Worm (Caenorhabditis elegans) whole organism, late embryonic: ENCODE measurements around the gene cyp-33C5.

Experiments
- C38D4.7 ChIP-seq: fragments of 200-800 bp; sonication (Bioruptor generic); optimal IDR thresholded peaks from 2 replicates; lab custom pipeline; 2018; ENCODE audit warnings: mild to moderate bottlenecking, missing genetic modification characterization, moderate library complexity, missing compliant biosample characterization
- K02D7.2 ChIP-seq: sonication (generic microtip); optimal IDR thresholded peaks from 2 replicates; lab custom pipeline; 2017; ENCODE audit warnings: mild to moderate bottlenecking, missing genetic modification characterization, missing compliant biosample characterization
- K09A11.1 ChIP-seq: sonication (generic microtip); optimal IDR thresholded peaks from 2 replicates; lab custom pipeline; 2017; ENCODE audit warnings: antibody characterized with exemption, mild to moderate bottlenecking, missing genetic modification characterization, missing compliant biosample characterization; ENCODE audit not compliant: insufficient read depth
- T23F11.4 ChIP-seq: fragments of 200-800 bp; sonication (Bioruptor generic); optimal IDR thresholded peaks from 2 replicates; lab custom pipeline; 2018; ENCODE audit warnings: mild to moderate bottlenecking, missing genetic modification characterization, missing compliant biosample characterization
- ama-1 ChIP-seq: fragments of 150-350 bp; optimal IDR thresholded peaks from 2 replicates; lab custom pipeline; 2014
- ceh-19 ChIP-seq: fragments of 200-800 bp; sonication (Bioruptor generic); optimal IDR thresholded peaks from 2 replicates; lab custom pipeline; 2018; ENCODE audit warnings: mild to moderate bottlenecking, missing genetic modification characterization, missing compliant biosample characterization
- ceh-24 ChIP-seq: sonication (generic microtip); optimal IDR thresholded peaks from 2 replicates; lab custom pipeline; 2016; ENCODE audit warnings: mild to moderate bottlenecking, missing genetic modification characterization, missing compliant biosample characterization
- ceh-34 ChIP-seq: sonication (generic microtip); optimal IDR thresholded peaks from 2 replicates; lab custom pipeline; 2016; ENCODE audit warnings: mild to moderate bottlenecking, missing genetic modification characterization, missing compliant biosample characterization
- ceh-48 ChIP-seq: sonication (generic microtip); optimal IDR thresholded peaks from 2 replicates; lab custom pipeline; 2016; ENCODE audit warnings: missing genetic modification characterization, inconsistent platforms, missing compliant biosample characterization
- che-1 ChIP-seq: sonication (generic microtip); optimal IDR thresholded peaks from 2 replicates; lab custom pipeline; 2016; ENCODE audit warnings: mild to moderate bottlenecking, missing genetic modification characterization, missing compliant biosample characterization
- dmd-4 ChIP-seq: sonication (generic microtip); optimal IDR thresholded peaks from 2 replicates; lab custom pipeline; 2016; ENCODE audit warnings: borderline replicate concordance, missing genetic modification characterization, missing compliant biosample characterization
- elt-2 ChIP-seq: sonication (generic microtip); optimal IDR thresholded peaks from 2 replicates; lab custom pipeline; 2016; ENCODE audit warnings: missing genetic modification reagents, missing genetic modification characterization, missing compliant biosample characterization
- ets-4 ChIP-seq: sonication (generic microtip); optimal IDR thresholded peaks from 2 replicates; lab custom pipeline; 2016; ENCODE audit warnings: missing genetic modification characterization, missing compliant biosample characterization
- eyg-1 ChIP-seq: sonication (generic microtip); optimal IDR thresholded peaks from 2 replicates; lab custom pipeline; 2016; ENCODE audit warnings: missing genotype, missing genetic modification characterization, missing compliant biosample characterization
- fkh-10 ChIP-seq: fragments of 150-350 bp; optimal IDR thresholded peaks from 2 replicates; lab custom pipeline; 2014; ENCODE audit warnings: missing biosample characterization, missing genetic modification reagents, missing genetic modification characterization
- fkh-6 ChIP-seq: sonication (generic microtip); optimal IDR thresholded peaks from 2 replicates; lab custom pipeline; 2016; ENCODE audit warnings: missing genetic modification characterization, missing compliant biosample characterization
- gmeb-2 ChIP-seq: sonication (generic microtip); optimal IDR thresholded peaks from 2 replicates; lab custom pipeline; 2016; ENCODE audit warnings: missing genetic modification characterization, inconsistent platforms, missing compliant biosample characterization
- hlh-13 ChIP-seq: fragments of 200-800 bp; sonication (Bioruptor generic); optimal IDR thresholded peaks from 2 replicates; lab custom pipeline; 2018; ENCODE audit warnings: mild to moderate bottlenecking, missing genetic modification characterization, missing compliant biosample characterization
- hlh-30 ChIP-seq: sonication (generic microtip); optimal IDR thresholded peaks from 2 replicates; lab custom pipeline; 2017; ENCODE audit warnings: antibody characterized with exemption, missing genetic modification characterization, missing compliant biosample characterization; ENCODE audit not compliant: insufficient read depth
- lim-6 ChIP-seq: sonication (generic microtip); optimal IDR thresholded peaks from 2 replicates; lab custom pipeline; 2016; ENCODE audit warnings: missing genetic modification characterization, missing compliant biosample characterization
- lin-11 ChIP-seq: fragments of 200-800 bp; sonication (Bioruptor generic); optimal IDR thresholded peaks from 2 replicates; lab custom pipeline; 2018; ENCODE audit warnings: mild to moderate bottlenecking, missing genetic modification characterization, missing compliant biosample characterization
- madf-2 ChIP-seq: sonication (generic microtip); optimal IDR thresholded peaks from 2 replicates; lab custom pipeline; 2017; ENCODE audit warnings: missing genetic modification characterization, missing compliant biosample characterization
- mec-3 ChIP-seq: sonication (generic microtip); optimal IDR thresholded peaks from 2 replicates; lab custom pipeline; 2016; ENCODE audit warnings: borderline replicate concordance, missing genetic modification characterization, missing compliant biosample characterization
- nfya-1 ChIP-seq: sonication (generic microtip); optimal IDR thresholded peaks from 2 replicates; lab custom pipeline; 2017; ENCODE audit warnings: missing genetic modification characterization, mild to moderate bottlenecking, missing compliant biosample characterization, antibody characterized with exemption, moderate library complexity
- nhr-232 ChIP-seq: sonication (generic microtip); optimal IDR thresholded peaks from 2 replicates; lab custom pipeline; 2016; ENCODE audit warnings: missing genetic modification characterization, missing compliant biosample characterization
- pat-9 ChIP-seq: fragments of 200-800 bp; sonication (Bioruptor generic); optimal IDR thresholded peaks from 2 replicates; lab custom pipeline; 2018; ENCODE audit warnings: mild to moderate bottlenecking, missing genetic modification characterization, moderate library complexity, missing compliant biosample characterization
- pax-1 ChIP-seq: fragments of 150-350 bp; optimal IDR thresholded peaks from 2 replicates; lab custom pipeline; 2014; ENCODE audit warnings: missing biosample characterization, missing genetic modification characterization
- pha-2 ChIP-seq: sonication (generic microtip); optimal IDR thresholded peaks from 2 replicates; lab custom pipeline; 2017; ENCODE audit warnings: mild to moderate bottlenecking, missing genetic modification characterization, missing compliant biosample characterization
- pha-4 ChIP-seq: fragments of 150-350 bp; optimal IDR thresholded peaks from 2 replicates; lab custom pipeline; 2018; ENCODE audit warnings: missing biosample characterization, missing genetic modification reagents, missing genetic modification characterization
- pqm-1 ChIP-seq: sonication (generic microtip); optimal IDR thresholded peaks from 2 replicates; lab custom pipeline; 2016; ENCODE audit warnings: missing genetic modification characterization, missing compliant biosample characterization
- pros-1 ChIP-seq: fragments of 150-350 bp; optimal IDR thresholded peaks from 2 replicates; lab custom pipeline; 2014; ENCODE audit warnings: missing biosample characterization, missing genetic modification reagents, missing genetic modification characterization
- rnt-1 ChIP-seq: sonication (generic microtip); optimal IDR thresholded peaks from 2 replicates; lab custom pipeline; 2016; ENCODE audit warnings: missing genetic modification characterization, missing compliant biosample characterization
- tbx-7 ChIP-seq: sonication (generic microtip); optimal IDR thresholded peaks from 2 replicates; lab custom pipeline; 2016; ENCODE audit warnings: missing genotype, missing genetic modification characterization, missing compliant biosample characterization
- ttx-3 ChIP-seq: sonication (generic microtip); optimal IDR thresholded peaks from 2 replicates; lab custom pipeline; 2016; ENCODE audit warnings: missing genetic modification reagents, missing genetic modification characterization, missing compliant biosample characterization
- unc-42 ChIP-seq: sonication (generic microtip); optimal IDR thresholded peaks from 2 replicates; lab custom pipeline; 2016; ENCODE audit warnings: missing genotype, missing genetic modification characterization, missing compliant biosample characterization
- unc-55 ChIP-seq: sonication (generic microtip); optimal IDR thresholded peaks from 2 replicates; lab custom pipeline; 2017; ENCODE audit warnings: missing biosample characterization, missing genetic modification reagents, missing genetic modification characterization
- unc-86 ChIP-seq: sonication (generic microtip); optimal IDR thresholded peaks from 2 replicates; lab custom pipeline; 2016; ENCODE audit warnings: missing genetic modification characterization, missing compliant biosample characterization

cyp-33C5 gene

DNA sequence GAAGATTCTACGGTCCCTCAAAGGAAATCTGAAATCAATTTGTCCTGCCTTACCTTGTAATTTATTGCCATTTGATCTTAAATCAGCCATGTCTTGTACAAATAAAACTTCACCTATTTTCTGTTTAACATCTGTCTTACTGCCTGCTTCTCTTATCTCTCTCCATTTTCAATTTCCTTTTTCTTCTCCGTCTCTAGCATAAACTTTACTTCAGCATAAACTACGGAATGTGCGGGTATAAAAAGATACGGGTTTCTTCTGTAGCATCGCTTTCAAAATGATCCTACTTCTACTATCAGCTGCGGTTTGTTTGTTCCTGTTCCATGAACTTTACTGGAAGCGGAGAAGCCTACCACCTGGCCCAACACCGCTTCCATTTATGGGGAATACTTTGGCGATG lies at the start of gene cyp-33C5:
Gene cyp-33C5, plus strand, starts transcription at position 254 of the 400 bp plus-strand sequence.
- no peak for TF ChIP-seq unc-55 (GFP tag; lab: Kevin White, UChicago)
- TF ChIP-seq lin-11 (tag; lab: Kevin White, UChicago): no peak
- TF ChIP-seq hlh-30 (tag; lab: Kevin White, UChicago): no peak
- TF ChIP-seq ceh-24 (tag; lab: Kevin White, UChicago): no peak

DNA sequence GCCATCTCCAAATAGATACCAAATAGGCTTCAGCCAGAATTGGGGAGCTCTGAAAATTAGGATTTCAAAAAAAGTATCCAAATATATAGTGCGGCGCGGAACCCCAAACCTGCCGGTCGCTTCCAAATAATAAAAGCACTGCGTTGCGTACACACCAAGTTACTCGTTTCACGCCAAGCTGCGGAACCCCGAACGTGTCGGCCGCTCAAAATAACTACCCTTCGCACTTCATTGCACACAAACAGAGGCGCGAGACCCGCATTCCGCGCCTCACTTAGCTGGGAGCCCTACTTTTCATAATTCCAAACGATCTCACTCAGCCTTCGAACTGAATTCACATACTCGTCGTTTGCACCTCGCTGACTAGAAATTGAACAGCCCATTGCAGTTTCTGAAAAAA lies 45.2 kb upstream of the cyp-33C5 start:
- TF ChIP-seq pha-2 (tag; lab: Kevin White, UChicago): no peak
- no peak for TF ChIP-seq madf-2 (tag; lab: Kevin White, UChicago)
- no peak for TF ChIP-seq ceh-24 (tag; lab: Kevin White, UChicago)
- TF ChIP-seq C38D4.7 (GFP tag; lab: Kevin White, UChicago): no peak
- TF ChIP-seq nhr-232 (tag; lab: Kevin White, UChicago): no peak
- TF ChIP-seq hlh-13: no peak
- TF ChIP-seq pha-4: no peak
- TF ChIP-seq ceh-34 (tag; lab: Kevin White, UChicago): no peak
- no peak for TF ChIP-seq unc-42 (tag; lab: Kevin White, UChicago)
- TF ChIP-seq mec-3 (tag; lab: Kevin White, UChicago): no peak
- no peak for TF ChIP-seq rnt-1 (tag; lab: Kevin White, UChicago)
- TF ChIP-seq che-1 (tag; lab: Kevin White, UChicago): no peak
- TF ChIP-seq ceh-48 (tag; lab: Kevin White, UChicago): no peak

DNA sequence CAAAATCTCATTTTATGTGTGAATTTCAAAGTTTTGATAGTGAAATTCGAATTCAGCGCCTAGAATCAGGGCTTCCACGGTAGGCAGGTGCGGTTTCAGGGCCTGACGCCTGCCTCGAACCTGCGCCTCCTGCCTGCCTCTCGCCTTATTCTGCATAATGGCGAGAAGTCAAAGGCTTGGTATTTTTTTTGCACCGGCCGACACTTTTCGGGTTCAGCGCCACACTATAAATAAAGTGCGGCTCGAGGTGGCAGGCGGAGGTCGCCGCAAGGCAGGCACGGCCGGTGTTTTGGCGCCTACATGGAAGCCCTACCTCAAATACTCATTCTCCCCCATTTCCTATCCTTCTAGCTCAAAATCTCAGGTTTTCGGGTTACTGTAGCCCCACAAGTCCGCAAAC lies 44.4 kb upstream of the cyp-33C5 start:
- TF ChIP-seq pha-2 (tag; lab: Kevin White, UChicago) (no peak), tbx-7 (tag; lab: Kevin White, UChicago) (no peak), gmeb-2 (no peak), fkh-10 (GFP tag; lab: Kevin White, UChicago) (no peak), eyg-1 (no peak), fkh-6 (tag; lab: Kevin White, UChicago) (no peak), nhr-232 (tag; lab: Kevin White, UChicago) (no peak), lin-11 (tag; lab: Kevin White, UChicago) (no peak), pqm-1 (tag; lab: Kevin White, UChicago) (no peak), K02D7.2 (tag; lab: Kevin White, UChicago) (no peak), pha-4 (no peak), mec-3 (tag; lab: Kevin White, UChicago) (no peak), lim-6 (tag; lab: Kevin White, UChicago) (no peak), pros-1 (tag; lab: Kevin White, UChicago) (no peak), K09A11.1 (tag; lab: Kevin White, UChicago) (no peak), hlh-30 (tag; lab: Kevin White, UChicago) (no peak), ceh-24 (tag; lab: Kevin White, UChicago) (no peak)

DNA sequence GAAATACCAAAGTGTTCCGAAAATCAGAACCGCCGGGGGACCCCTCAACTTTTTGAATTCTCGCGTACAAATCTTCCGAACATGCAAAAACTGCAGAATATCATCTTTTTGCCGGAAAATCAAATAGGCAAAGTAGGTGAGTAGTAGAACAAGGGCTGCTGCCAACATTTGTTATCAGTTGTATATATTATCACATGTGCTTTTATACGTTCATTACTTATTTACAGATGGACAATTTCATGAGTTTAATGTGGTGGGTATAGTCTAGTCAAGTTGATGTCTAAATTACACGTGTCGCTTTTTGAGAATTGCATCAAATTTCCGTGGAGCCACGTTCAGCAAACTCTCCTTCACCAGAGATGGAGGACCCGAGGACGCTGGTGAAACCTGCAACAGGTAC lies 43.6 kb upstream of the cyp-33C5 start, which contains the start of gene cyp-32B1:
Gene cyp-32B1, minus strand, starts transcription at position 176 of the 400 bp plus-strand sequence.
- TF ChIP-seq dmd-4 (tag; lab: Kevin White, UChicago) (no peak), C38D4.7 (GFP tag; lab: Kevin White, UChicago) (no peak), elt-2 (no peak), pros-1 (tag; lab: Kevin White, UChicago) (no peak), T23F11.4 (no peak)

DNA sequence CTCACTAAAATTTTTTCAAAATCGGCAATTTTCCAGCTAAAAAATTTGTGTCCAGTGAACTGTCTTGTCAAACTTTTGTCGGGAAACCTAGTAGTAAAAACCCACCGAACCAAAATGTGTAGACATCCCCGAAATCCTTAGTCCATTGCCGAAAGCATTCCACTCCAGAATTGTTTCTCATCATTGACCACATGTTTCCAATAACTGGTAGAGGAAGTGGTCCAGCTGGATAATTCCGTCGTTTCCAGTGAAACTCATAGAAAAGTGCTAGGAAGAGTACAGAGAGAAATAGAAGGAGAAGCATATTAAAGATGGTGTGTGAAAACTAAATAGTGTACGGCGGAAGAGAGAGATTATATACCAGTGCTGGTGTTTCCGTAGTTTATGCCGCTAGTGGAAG lies 40.7 kb upstream of the cyp-33C5 start, which contains the start of gene cyp-33C12:
Gene cyp-33C12, minus strand, starts transcription at position 321 of the 400 bp plus-strand sequence.
- TF ChIP-seq ttx-3 (tag; lab: Kevin White, UChicago) (no peak), ama-1 (lab: Kevin White, UChicago) (no peak), ceh-19 (GFP tag; lab: Kevin White, UChicago) (no peak), gmeb-2 (no peak), pha-2 (tag; lab: Kevin White, UChicago) (no peak), nfya-1 (tag; lab: Kevin White, UChicago) (no peak), ets-4 (tag; lab: Kevin White, UChicago) (no peak), madf-2 (tag; lab: Kevin White, UChicago) (no peak), pat-9 (tag; lab: Kevin White, UChicago) (no peak), unc-86 (tag; lab: Kevin White, UChicago) (no peak), lin-11 (tag; lab: Kevin White, UChicago) (no peak), pax-1 (tag; lab: Kevin White, UChicago) (no peak)
